Worm (Caenorhabditis elegans) whole organism, midembryonic: ENCODE data around the gene ZK54.3.

ENCODE experiments used
- cog-1 ChIP-seq: sonication (generic microtip); optimal IDR thresholded peaks from 2 replicates; lab custom pipeline; 2016; ENCODE audit warnings: missing genetic modification characterization, missing compliant biosample characterization
- flt-1 ChIP-seq: fragments of 200-800 bp; sonication (Bioruptor generic); IDR thresholded peaks from 2 replicates; pipeline ENCODE4 v1.3.6; 2022; ENCODE audit warnings: missing genetic modification characterization, missing compliant biosample characterization
- ztf-23 ChIP-seq: fragments of 200-800 bp; sonication (Bioruptor generic); IDR thresholded peaks from 2 replicates; pipeline ENCODE4 v1.3.6; 2022; ENCODE audit warnings: missing genetic modification reagents, missing genetic modification characterization, missing compliant biosample characterization

ce11 chrX:17471703-17472102, 4.9 kb upstream of the ZK54.3 start:
- no peak for TF ChIP-seq ztf-23 (GFP tag; lab: Robert Waterston, UW)
- no peak for TF ChIP-seq flt-1 (GFP tag; lab: Robert Waterston, UW)
- TF ChIP-seq cog-1 (tag; lab: Kevin White, UChicago): no peak
